Fruit fly (Drosophila melanogaster) whole organism, embryonic: ENCODE measurements around the gene CG46463.

ENCODE experiments used
- CG3995 ChIP-seq: fragments of 200-800 bp; sonication (Bioruptor generic); optimal IDR thresholded peaks from 3 replicates; lab custom pipeline; 2016; ENCODE audit warnings: missing biosample characterization, missing genetic modification characterization
- caup ChIP-seq: fragments of 200-800 bp; sonication (Bioruptor generic); optimal IDR thresholded peaks from 3 replicates; lab custom pipeline; 2017; ENCODE audit warnings: missing biosample characterization, mild to moderate bottlenecking, missing genetic modification characterization, moderate library complexity; ENCODE audit not compliant: severe bottlenecking
- her ChIP-seq: fragments of 200-800 bp; sonication (Bioruptor generic); optimal IDR thresholded peaks from 2 replicates; lab custom pipeline; 2016; ENCODE audit warnings: missing biosample characterization, missing genetic modification characterization
- insv ChIP-seq, 2 experiments: fragments of 200-800 bp; sonication (Bioruptor generic); optimal IDR thresholded peaks; 3 replicates each; lab custom pipeline; 2016 to 2018; ENCODE audit warnings: missing biosample characterization in 2 of 2, missing genetic modification characterization in 2 of 2

dm6 chr3L:3431061-3431648 lies 30.0 kb upstream of the CG46463 start:
- TF ChIP-seq insv (GFP tag; optimal IDR thresholded peaks at IDR 0.05; lab: Kevin White, UChicago), result no peak
- TF ChIP-seq CG3995, result no peak
- TF ChIP-seq her (GFP tag; lab: Kevin White, UChicago), result no peak
- no peak for TF ChIP-seq caup (GFP tag; lab: Kevin White, UChicago)
